Worm (Caenorhabditis elegans): ENCODE measurements around the gene snap-29.

The snap-29 gene

ce11 chrIII:8795595-8796141, 19.6 kb downstream of the snap-29 start:
- TF ChIP-seq blmp-1 (tag; optimal IDR thresholded peaks at IDR 0.05; ENCODE audit: insufficient read depth) (peak; percentile 87), elt-1 (tag; optimal IDR thresholded peaks at IDR 0.05) (no peak), ztf-1 (GFP tag; conservative IDR thresholded peaks at IDR 0.05) (no peak), lin-13 (GFP tag; optimal IDR thresholded peaks at IDR 0.05) (peak; percentile 95), mbf-1 (tag; optimal IDR thresholded peaks at IDR 0.05) (no peak), nhr-77 (tag; optimal IDR thresholded peaks at IDR 0.05) (peak; percentile 65), nhr-237 (tag; optimal IDR thresholded peaks at IDR 0.05) (peak; percentile 54), F13H6.1 (tag; optimal IDR thresholded peaks at IDR 0.05) (peak; percentile 99), lin-11 (tag; optimal IDR thresholded peaks at IDR 0.05) (peak; percentile 87), egl-27 (tag; optimal IDR thresholded peaks at IDR 0.05) (peak; percentile 97), peb-1 (tag; optimal IDR thresholded peaks at IDR 0.05) (no peak), elt-3 (tag; optimal IDR thresholded peaks at IDR 0.05) (no peak), aly-2 (tag; optimal IDR thresholded peaks at IDR 0.05) (no peak), ceh-16 (tag; optimal IDR thresholded peaks at IDR 0.05) (peak; percentile 67), ztf-11 (tag; optimal IDR thresholded peaks at IDR 0.05) (peak; percentile 13), ZK546.5 (tag; optimal IDR thresholded peaks at IDR 0.05) (peak; percentile 63), lin-39 (tag; optimal IDR thresholded peaks at IDR 0.05) (peak; percentile 48), unc-39 (tag; optimal IDR thresholded peaks at IDR 0.05) (peak; percentile 64), crh-2 (tag; optimal IDR thresholded peaks at IDR 0.05) (peak; percentile 96), lsy-2 (tag; optimal IDR thresholded peaks at IDR 0.05) (peak; percentile 83 to 95), alr-1 (tag; optimal IDR thresholded peaks at IDR 0.05) (peak; percentile 85), dmd-4 (tag; optimal IDR thresholded peaks at IDR 0.05) (no peak), snpc-4 (tag; optimal IDR thresholded peaks at IDR 0.05) (peak; percentile 95), zag-1 (tag; optimal IDR thresholded peaks at IDR 0.05) (peak; percentile 98), ztf-4 (tag; optimal IDR thresholded peaks at IDR 0.05) (peak; percentile 96), Y55F3AM.14 (GFP tag; optimal IDR thresholded peaks at IDR 0.05) (peak; percentile 94), sma-9 (GFP tag; optimal IDR thresholded peaks at IDR 0.05) (peak; percentile 99), sma-9 (tag; optimal IDR thresholded peaks at IDR 0.05) (peak; percentile 84), nhr-12 (tag; optimal IDR thresholded peaks at IDR 0.05) (no peak), nhr-25 (tag; optimal IDR thresholded peaks at IDR 0.05) (peak; percentile 97), unc-62 (GFP tag; optimal IDR thresholded peaks at IDR 0.05) (peak; percentile 98), unc-55 (GFP tag; optimal IDR thresholded peaks at IDR 0.05) (peak; percentile 96), skn-1 (tag; optimal IDR thresholded peaks at IDR 0.05) (no peak), nhr-6 (tag; optimal IDR thresholded peaks at IDR 0.05) (peak; percentile 94), ceh-82 (tag; optimal IDR thresholded peaks at IDR 0.05) (peak; percentile 39), R02D3.7 (tag; optimal IDR thresholded peaks at IDR 0.05) (peak; percentile 31), nhr-23 (tag; optimal IDR thresholded peaks at IDR 0.05) (no peak), nhr-11 (tag; optimal IDR thresholded peaks at IDR 0.05) (no peak), sma-3 (GFP tag; optimal IDR thresholded peaks at IDR 0.05) (peak; percentile 96), mdl-1 (tag; optimal IDR thresholded peaks at IDR 0.05) (peak; percentile 91 to 94), nhr-129 (tag; optimal IDR thresholded peaks at IDR 0.05) (peak; percentile 90), ama-1 (optimal IDR thresholded peaks at IDR 0.05) (peak; percentile 82), sem-4 (tag; optimal IDR thresholded peaks at IDR 0.05) (peak; percentile 98), nhr-21 (tag; optimal IDR thresholded peaks at IDR 0.05) (peak; percentile 98), nhr-10 (tag; optimal IDR thresholded peaks at IDR 0.05) (peak; percentile 29), gmeb-1 (tag; optimal IDR thresholded peaks at IDR 0.05) (peak; percentile 77), C34F6.9 (tag; optimal IDR thresholded peaks at IDR 0.05) (peak; percentile 97), mab-5 (tag; optimal IDR thresholded peaks at IDR 0.05) (peak; percentile 87), fos-1 (tag; optimal IDR thresholded peaks at IDR 0.05) (peak; percentile 97)
